Fruit fly (Drosophila melanogaster) whole organism, embryonic: ENCODE measurements around the gene Evi5.

ENCODE experiments used
- Bdp1 ChIP-seq: fragments of 200-800 bp; sonication (Bioruptor generic); optimal IDR thresholded peaks from 3 replicates; lab custom pipeline; 2016; ENCODE audit warnings: missing biosample characterization, missing genetic modification characterization
- CG11247 ChIP-seq: fragments of 200-800 bp; sonication (Bioruptor generic); IDR thresholded peaks from 2 replicates; pipeline ENCODE4 v1.3.6; 2022; ENCODE audit warnings: missing biosample characterization, missing genetic modification characterization
- CG11456 ChIP-seq: fragments of 200-800 bp; sonication (Bioruptor generic); IDR thresholded peaks from 3 replicates; pipeline ENCODE4 v1.3.6; 2022; ENCODE audit warnings: missing biosample characterization, missing genetic modification characterization
- CG13287 ChIP-seq: fragments of 200-800 bp; sonication (Bioruptor generic); IDR thresholded peaks from 2 replicates; pipeline ENCODE4 v1.3.6; 2022; ENCODE audit warnings: missing biosample characterization, missing genetic modification characterization; ENCODE audit not compliant: partially characterized antibody
- CG14014 ChIP-seq: fragments of 200-800 bp; sonication (Bioruptor generic); IDR thresholded peaks from 2 replicates; pipeline ENCODE4 v1.3.6; 2022; ENCODE audit warnings: missing biosample characterization, missing genetic modification characterization
- CG14667 ChIP-seq: fragments of 200-800 bp; sonication (Bioruptor generic); IDR thresholded peaks from 2 replicates; pipeline ENCODE4 v1.3.6; 2022; ENCODE audit warnings: missing biosample characterization, missing genetic modification characterization
- CG14965 ChIP-seq: fragments of 200-800 bp; sonication (Bioruptor generic); optimal IDR thresholded peaks from 2 replicates; lab custom pipeline; 2016; ENCODE audit warnings: missing biosample characterization, missing genetic modification characterization, borderline replicate concordance
- CG1602 ChIP-seq: fragments of 200-800 bp; sonication (Bioruptor generic); optimal IDR thresholded peaks from 3 replicates; lab custom pipeline; 2016; ENCODE audit warnings: missing biosample characterization, missing genetic modification characterization
- CG16813 ChIP-seq: fragments of 200-800 bp; sonication (Bioruptor generic); IDR thresholded peaks from 3 replicates; pipeline ENCODE4 v1.3.6; 2022; ENCODE audit warnings: missing biosample characterization, missing genetic modification characterization; ENCODE audit not compliant: partially characterized antibody
- CG17361 ChIP-seq: fragments of 200-800 bp; sonication (Bioruptor generic); IDR thresholded peaks from 3 replicates; pipeline ENCODE4 v1.3.6; 2022; ENCODE audit warnings: missing biosample characterization, missing genetic modification characterization
- CG2199 ChIP-seq: fragments of 200-800 bp; sonication (Bioruptor generic); IDR thresholded peaks from 3 replicates; pipeline ENCODE4 v1.3.6; 2022; ENCODE audit warnings: missing biosample characterization, missing genetic modification characterization
- CG2202 ChIP-seq: fragments of 200-800 bp; sonication (Bioruptor generic); optimal IDR thresholded peaks from 2 replicates; lab custom pipeline; 2018; ENCODE audit warnings: missing biosample characterization, mild to moderate bottlenecking, missing genetic modification characterization
- CG31441 ChIP-seq: fragments of 200-800 bp; sonication (Bioruptor generic); IDR thresholded peaks from 2 replicates; pipeline ENCODE4 v1.3.6; 2022; ENCODE audit warnings: missing biosample characterization, missing genetic modification characterization
- CG32772 ChIP-seq: fragments of 200-800 bp; sonication (Bioruptor generic); IDR thresholded peaks from 2 replicates; pipeline ENCODE4 v1.3.6; 2022; ENCODE audit warnings: missing biosample characterization, missing genetic modification characterization
- CG3726 ChIP-seq: fragments of 200-800 bp; sonication (Bioruptor generic); IDR thresholded peaks from 3 replicates; pipeline ENCODE4, ENCODE4 v1.3.6; 2022; ENCODE audit warnings: missing biosample characterization, missing genetic modification characterization
- CG3847 ChIP-seq: fragments of 200-800 bp; sonication (Bioruptor generic); IDR thresholded peaks from 2 replicates; pipeline ENCODE4 v1.3.6; 2022; ENCODE audit warnings: missing biosample characterization, missing genetic modification characterization
- CG42726 ChIP-seq: fragments of 200-800 bp; sonication (Bioruptor generic); IDR thresholded peaks from 2 replicates; pipeline ENCODE4 v1.3.6; 2022; ENCODE audit warnings: missing biosample characterization, missing genetic modification characterization; ENCODE audit not compliant: partially characterized antibody
- CG7556 ChIP-seq: fragments of 200-800 bp; sonication (Bioruptor generic); optimal IDR thresholded peaks from 2 replicates; lab custom pipeline; 2017; ENCODE audit warnings: missing biosample characterization, mild to moderate bottlenecking, missing genetic modification characterization
- CG7839 ChIP-seq: fragments of 200-800 bp; sonication (Bioruptor generic); optimal IDR thresholded peaks from 3 replicates; lab custom pipeline; 2018; ENCODE audit warnings: missing biosample characterization, mild to moderate bottlenecking, missing genetic modification characterization, moderate library complexity
- CG7987 ChIP-seq: fragments of 200-800 bp; sonication (Bioruptor generic); optimal IDR thresholded peaks from 2 replicates; lab custom pipeline; 2018; ENCODE audit warnings: missing biosample characterization, mild to moderate bottlenecking, missing genetic modification characterization, moderate library complexity
- CG8089 ChIP-seq: fragments of 200-800 bp; sonication (Bioruptor generic); optimal IDR thresholded peaks from 3 replicates; lab custom pipeline; 2016; ENCODE audit warnings: missing biosample characterization, missing genetic modification characterization
- Fer3 ChIP-seq: fragments of 200-800 bp; sonication (Bioruptor generic); optimal IDR thresholded peaks from 2 replicates; lab custom pipeline; 2018; ENCODE audit warnings: missing biosample characterization, mild to moderate bottlenecking, missing genetic modification characterization, moderate library complexity
- HLH4C ChIP-seq: fragments of 200-800 bp; sonication (Bioruptor generic); IDR thresholded peaks from 3 replicates; pipeline ENCODE4 v1.3.6; 2022; ENCODE audit warnings: missing biosample characterization, missing genetic modification characterization; ENCODE audit not compliant: partially characterized antibody
- Hmr ChIP-seq: fragments of 200-800 bp; sonication (Bioruptor generic); optimal IDR thresholded peaks from 3 replicates; lab custom pipeline; 2017; ENCODE audit warnings: mild to moderate bottlenecking, missing biosample characterization, missing genetic modification reagents, missing genetic modification characterization
- Kr ChIP-seq: fragments of 200-800 bp; sonication (Bioruptor generic); optimal IDR thresholded peaks from 2 replicates; lab custom pipeline; 2017; ENCODE audit warnings: missing biosample characterization, mild to moderate bottlenecking, missing genetic modification characterization
- NC2α ChIP-seq: fragments of 200-800 bp; sonication (Bioruptor generic); optimal IDR thresholded peaks from 2 replicates; lab custom pipeline; 2016; ENCODE audit warnings: missing biosample characterization, missing genetic modification characterization
- NFAT ChIP-seq: fragments of 200-800 bp; sonication (Bioruptor generic); IDR thresholded peaks from 2 replicates; pipeline ENCODE4 v1.3.6; 2022; ENCODE audit warnings: missing biosample characterization, missing genetic modification characterization
- Nf-YC ChIP-seq: fragments of 200-800 bp; optimal IDR thresholded peaks from 3 replicates; lab custom pipeline; 2019; ENCODE audit warnings: missing biosample characterization, mild to moderate bottlenecking, missing genetic modification characterization, moderate library complexity
- Pdp1 ChIP-seq, 2 experiments: fragments of 200-800 bp; sonication (Bioruptor generic); optimal IDR thresholded peaks; 3 replicates each; lab custom pipeline; 2016; ENCODE audit warnings: missing biosample characterization in 2 of 2, missing genetic modification characterization in 2 of 2, mild to moderate bottlenecking in 1 of 2, moderate library complexity in 1 of 2
- Rfx ChIP-seq: fragments of 200-800 bp; sonication (Bioruptor generic); IDR thresholded peaks from 2 replicates; pipeline ENCODE4 v1.3.6; 2022; ENCODE audit warnings: missing biosample characterization, missing genetic modification characterization
- Side ChIP-seq: fragments of 200-800 bp; sonication (Bioruptor generic); optimal IDR thresholded peaks from 2 replicates; lab custom pipeline; 2016; ENCODE audit warnings: missing biosample characterization, missing genetic modification characterization
- Sin3A ChIP-seq: fragments of >200 bp; optimal IDR thresholded peaks from 2 replicates; lab custom pipeline; 2018
- Xrp1 ChIP-seq: fragments of 200-800 bp; sonication (Bioruptor generic); IDR thresholded peaks from 2 replicates; pipeline ENCODE4 v1.3.6; 2022; ENCODE audit warnings: missing biosample characterization, missing genetic modification characterization
- ara ChIP-seq: fragments of 200-800 bp; sonication (Bioruptor generic); IDR thresholded peaks from 2 replicates; pipeline ENCODE4 v1.3.6; 2022; ENCODE audit warnings: missing biosample characterization, missing genetic modification characterization
- ash1 ChIP-seq: fragments of 200-800 bp; sonication (Bioruptor generic); optimal IDR thresholded peaks from 2 replicates; lab custom pipeline; 2018; ENCODE audit warnings: missing biosample characterization, mild to moderate bottlenecking, missing genetic modification characterization
- bcd ChIP-seq: fragments of 200-800 bp; sonication (Bioruptor generic); optimal IDR thresholded peaks from 2 replicates; lab custom pipeline; 2017; ENCODE audit warnings: missing biosample characterization, mild to moderate bottlenecking, missing genetic modification characterization
- bigmax ChIP-seq: fragments of 200-800 bp; sonication (Bioruptor generic); optimal IDR thresholded peaks from 2 replicates; lab custom pipeline; 2018; ENCODE audit warnings: missing biosample characterization, mild to moderate bottlenecking, missing genetic modification characterization
- cwo ChIP-seq: fragments of 200-800 bp; sonication (Bioruptor generic); optimal IDR thresholded peaks from 3 replicates; lab custom pipeline; 2017; ENCODE audit warnings: missing biosample characterization, missing genetic modification characterization, mild to moderate bottlenecking, moderate library complexity, missing genetic modification reagents
- disco-r ChIP-seq: fragments of 200-800 bp; sonication (Bioruptor generic); optimal IDR thresholded peaks from 2 replicates; lab custom pipeline; 2016; ENCODE audit warnings: missing biosample characterization, missing genetic modification characterization
- esg ChIP-seq: fragments of 200-800 bp; sonication (Bioruptor generic); conservative IDR thresholded peaks from 2 replicates; pipeline ENCODE4 v1.3.6; 2022; ENCODE audit warnings: missing biosample characterization, missing genetic modification characterization
- fd96Cb ChIP-seq: fragments of 200-800 bp; sonication (Bioruptor generic); optimal IDR thresholded peaks from 2 replicates; lab custom pipeline; 2018; ENCODE audit warnings: missing biosample characterization, mild to moderate bottlenecking, missing genetic modification characterization, moderate library complexity
- grau ChIP-seq: fragments of 200-800 bp; optimal IDR thresholded peaks from 3 replicates; lab custom pipeline; 2019; ENCODE audit warnings: missing biosample characterization, mild to moderate bottlenecking, missing genetic modification characterization, moderate library complexity
- grn ChIP-seq: fragments of 200-800 bp; sonication (Bioruptor generic); optimal IDR thresholded peaks from 3 replicates; lab custom pipeline; 2017; ENCODE audit warnings: missing biosample characterization, missing genetic modification characterization
- ind ChIP-seq: fragments of 200-800 bp; sonication (Bioruptor generic); optimal IDR thresholded peaks from 3 replicates; lab custom pipeline; 2016; ENCODE audit warnings: missing biosample characterization, missing genetic modification characterization
- lmd ChIP-seq: fragments of 200-800 bp; sonication (Bioruptor generic); IDR thresholded peaks from 2 replicates; pipeline ENCODE4 v1.3.6; 2022; ENCODE audit warnings: missing biosample characterization, missing genetic modification characterization
- pita ChIP-seq: fragments of 200-800 bp; sonication (Bioruptor generic); optimal IDR thresholded peaks from 2 replicates; lab custom pipeline; 2017; ENCODE audit warnings: missing biosample characterization, mild to moderate bottlenecking, missing genetic modification characterization
- pnt ChIP-seq: fragments of 200-800 bp; sonication (Bioruptor generic); optimal IDR thresholded peaks from 3 replicates; lab custom pipeline; 2016; ENCODE audit warnings: missing biosample characterization, missing genetic modification characterization
- psq ChIP-seq: fragments of 200-800 bp; sonication (Bioruptor generic); optimal IDR thresholded peaks from 2 replicates; lab custom pipeline; 2017; ENCODE audit warnings: missing biosample characterization, missing genetic modification characterization
- stc ChIP-seq: fragments of 200-800 bp; sonication (Bioruptor generic); IDR thresholded peaks from 2 replicates; pipeline ENCODE4 v1.3.6; 2022; ENCODE audit warnings: missing biosample characterization, missing genetic modification characterization
- vvl ChIP-seq: fragments of 200-800 bp; sonication (Bioruptor generic); IDR thresholded peaks from 2 replicates; pipeline ENCODE4 v1.3.6; 2022; ENCODE audit warnings: missing biosample characterization, missing genetic modification characterization
- yki ChIP-seq: fragments of >200 bp; optimal IDR thresholded peaks from 3 replicates; lab custom pipeline; 2018
- zen ChIP-seq: fragments of 200-800 bp; sonication (Bioruptor generic); optimal IDR thresholded peaks from 3 replicates; lab custom pipeline; 2018; ENCODE audit warnings: missing biosample characterization, mild to moderate bottlenecking, missing genetic modification characterization, moderate library complexity

Gene Evi5

dm6 chrX:11466757-11467156, 12.6 kb upstream of the Evi5 start (continued):
- peak; percentile 31; the same call in 1 of the 2 replicates for TF ChIP-seq vvl (GFP tag; lab: Robert Waterston, UW)
- TF ChIP-seq CG2199 (GFP tag; lab: Robert Waterston, UW) = no peak
- TF ChIP-seq Sin3A (lab: Kevin White, UChicago) = no peak
- TF ChIP-seq CG3847 (GFP tag; lab: Robert Waterston, UW) = no peak
- TF ChIP-seq HLH4C = no peak
- TF ChIP-seq grn (GFP tag; lab: Kevin White, UChicago) = no peak
- TF ChIP-seq NC2α = no peak
- TF ChIP-seq lmd (GFP tag; lab: Robert Waterston, UW) = peak; percentile 26; the same call in 1 of the 2 replicates
- TF ChIP-seq cwo (GFP tag; lab: Kevin White, UChicago) = no peak
- TF ChIP-seq CG13287 (GFP tag; lab: Robert Waterston, UW) = no peak
- no peak for TF ChIP-seq pita (GFP tag; lab: Kevin White, UChicago)
- TF ChIP-seq Hmr (GFP tag; lab: Kevin White, UChicago) = peak; percentile 2
- 0 out of 2 replicates have a peak, but pooled peaks have one; percentile 23 for TF ChIP-seq CG32772 (GFP tag; lab: Robert Waterston, UW)
- no peak for TF ChIP-seq Side (GFP tag; lab: Kevin White, UChicago)
- no peak for TF ChIP-seq yki (lab: Kevin White, UChicago)
- no peak for TF ChIP-seq pnt
- no peak for TF ChIP-seq fd96Cb (tag; lab: Kevin White, UChicago)
- peak; percentile 4 for TF ChIP-seq ind (GFP tag; lab: Kevin White, UChicago)
- no peak for TF ChIP-seq CG31441 (GFP tag; lab: Robert Waterston, UW)
- peak; percentile 14 for TF ChIP-seq CG7839 (tag; lab: Kevin White, UChicago)
- no peak for TF ChIP-seq CG14965 (GFP tag; lab: Kevin White, UChicago)
- no peak for TF ChIP-seq CG3726 (GFP tag; lab: Robert Waterston, UW)
- 0 out of 3 replicates have a peak, but pooled peaks have one; percentile 13 for TF ChIP-seq CG11456 (GFP tag; lab: Robert Waterston, UW)
- TF ChIP-seq CG42726 (GFP tag; lab: Robert Waterston, UW) = no peak
- TF ChIP-seq CG11247 (GFP tag; lab: Robert Waterston, UW) = peak; percentile 45; the same call in 1 of the 2 replicates
- no peak for TF ChIP-seq CG16813 (GFP tag; lab: Robert Waterston, UW)
- no peak for TF ChIP-seq disco-r (GFP tag; lab: Kevin White, UChicago)
- no peak for TF ChIP-seq bcd (GFP tag; lab: Kevin White, UChicago)
- TF ChIP-seq esg (GFP tag; lab: Robert Waterston, UW) = 0 out of 2 replicates have a peak, but pooled peaks have one; percentile 22
- TF ChIP-seq Xrp1 (GFP tag; lab: Robert Waterston, UW) = no peak
- TF ChIP-seq CG1602 (GFP tag; lab: Kevin White, UChicago) = no peak
- TF ChIP-seq ash1 = no peak
- TF ChIP-seq CG2202 (tag; lab: Kevin White, UChicago) = no peak
- peak; percentile 55; the same call in 1 of the 2 replicates for TF ChIP-seq Rfx (GFP tag; lab: Robert Waterston, UW)
- no peak for TF ChIP-seq NFAT (GFP tag; lab: Robert Waterston, UW)
- no peak for TF ChIP-seq Bdp1 (GFP tag; lab: Kevin White, UChicago)
- TF ChIP-seq Kr (GFP tag; lab: Kevin White, UChicago) = no peak
- TF ChIP-seq CG14667 = no peak
- TF ChIP-seq Nf-YC = no peak
- TF ChIP-seq CG14014 = 0 out of 2 replicates have a peak, but pooled peaks have one; percentile 32
- no peak for TF ChIP-seq zen
- no peak for TF ChIP-seq Fer3 (tag; lab: Kevin White, UChicago)
- TF ChIP-seq Pdp1 (GFP tag; optimal IDR thresholded peaks at IDR 0.05; lab: Kevin White, UChicago) = peak in 1 of 2 experiments; percentile 9
- no peak for TF ChIP-seq CG7987 (GFP tag; lab: Kevin White, UChicago)
- no peak for TF ChIP-seq grau (tag; lab: Kevin White, UChicago)
- TF ChIP-seq CG7556 = no peak
- TF ChIP-seq bigmax = no peak
- TF ChIP-seq psq (GFP tag; lab: Kevin White, UChicago) = no peak
- no peak for TF ChIP-seq ara (GFP tag; lab: Robert Waterston, UW)
- TF ChIP-seq CG8089 (GFP tag; lab: Kevin White, UChicago) = no peak
- TF ChIP-seq stc (GFP tag; lab: Robert Waterston, UW) = no peak
- TF ChIP-seq CG17361 (GFP tag; lab: Robert Waterston, UW) = no peak
